Fruit fly (Drosophila melanogaster) whole organism, adult: ENCODE data around the gene CG14421.

ENCODE experiments used
- CG11617 ChIP-seq: fragments of 200-800 bp; sonication (Bioruptor generic); optimal IDR thresholded peaks from 2 replicates; lab custom pipeline; 2017; ENCODE audit warnings: mild to moderate bottlenecking, missing biosample characterization, missing genetic modification reagents, missing genetic modification characterization
- CG12768 ChIP-seq: fragments of 200-800 bp; sonication (Bioruptor generic); optimal IDR thresholded peaks from 2 replicates; lab custom pipeline; 2017; ENCODE audit warnings: missing biosample characterization, missing genetic modification characterization, mild to moderate bottlenecking, moderate library complexity, missing genetic modification reagents
- CG14711 ChIP-seq: fragments of 200-800 bp; sonication (Bioruptor generic); optimal IDR thresholded peaks from 2 replicates; lab custom pipeline; 2018; ENCODE audit warnings: missing biosample characterization, mild to moderate bottlenecking, missing genetic modification characterization, moderate library complexity
- CG1620 ChIP-seq: fragments of 200-800 bp; sonication (Bioruptor generic); optimal IDR thresholded peaks from 2 replicates; lab custom pipeline; 2016; ENCODE audit warnings: missing biosample characterization, missing genetic modification characterization
- CG33017 ChIP-seq: fragments of 200-800 bp; sonication (Bioruptor generic); optimal IDR thresholded peaks from 2 replicates; lab custom pipeline; 2018; ENCODE audit warnings: missing biosample characterization, mild to moderate bottlenecking, missing genetic modification characterization, moderate library complexity
- CG5204 ChIP-seq: fragments of 200-800 bp; sonication (Bioruptor generic); optimal IDR thresholded peaks from 2 replicates; lab custom pipeline; 2016; ENCODE audit warnings: missing biosample characterization, missing genetic modification characterization
- CG7045 ChIP-seq: fragments of 200-800 bp; sonication (Bioruptor generic); optimal IDR thresholded peaks from 2 replicates; lab custom pipeline; 2017; ENCODE audit warnings: missing biosample characterization, mild to moderate bottlenecking, missing genetic modification characterization
- CG7101 ChIP-seq: fragments of 200-800 bp; sonication (Bioruptor generic); optimal IDR thresholded peaks from 2 replicates; lab custom pipeline; 2018; ENCODE audit warnings: missing biosample characterization, mild to moderate bottlenecking, missing genetic modification characterization, moderate library complexity
- Clk ChIP-seq: fragments of 200-800 bp; sonication (Bioruptor generic); optimal IDR thresholded peaks from 2 replicates; lab custom pipeline; 2017; ENCODE audit warnings: missing biosample characterization, missing genetic modification characterization
- Crg-1 ChIP-seq: fragments of 200-800 bp; sonication (Bioruptor generic); optimal IDR thresholded peaks from 2 replicates; lab custom pipeline; 2016; ENCODE audit warnings: missing biosample characterization, missing genetic modification characterization
- Hr96 ChIP-seq: fragments of 200-800 bp; sonication (Bioruptor generic); optimal IDR thresholded peaks from 2 replicates; lab custom pipeline; 2016; ENCODE audit warnings: missing biosample characterization, missing genetic modification characterization
- Mnt ChIP-seq: fragments of 200-800 bp; sonication (Bioruptor generic); optimal IDR thresholded peaks from 2 replicates; lab custom pipeline; 2016; ENCODE audit warnings: missing biosample characterization, mild to moderate bottlenecking, missing genetic modification characterization
- bab1 ChIP-seq: fragments of 200-800 bp; sonication (Bioruptor generic); optimal IDR thresholded peaks from 3 replicates; lab custom pipeline; 2019; ENCODE audit warnings: missing biosample characterization, mild to moderate bottlenecking, missing genetic modification characterization, moderate library complexity
- cic ChIP-seq: fragments of 200-800 bp; sonication (Bioruptor generic); optimal IDR thresholded peaks from 2 replicates; lab custom pipeline; 2017; ENCODE audit warnings: missing biosample characterization, mild to moderate bottlenecking, missing genetic modification characterization, moderate library complexity
- cnc ChIP-seq, 2 experiments: fragments of >200 bp; optimal IDR thresholded peaks; 2 replicates each; lab custom pipeline; 2017
- kay ChIP-seq: fragments of 200-800 bp; sonication (Bioruptor generic); peaks from one replicate; lab custom pipeline; 2016; ENCODE audit warnings: missing biosample characterization, missing genetic modification characterization, borderline replicate concordance
- ovo ChIP-seq: fragments of 200-800 bp; sonication (Bioruptor generic); optimal IDR thresholded peaks from 2 replicates; lab custom pipeline; 2016; ENCODE audit warnings: missing biosample characterization, missing genetic modification characterization
- pad ChIP-seq: fragments of 200-800 bp; sonication (Bioruptor generic); optimal IDR thresholded peaks from 3 replicates; lab custom pipeline; 2017; ENCODE audit warnings: missing biosample characterization, missing genetic modification characterization, mild to moderate bottlenecking, moderate library complexity, missing genetic modification reagents
- tj ChIP-seq: fragments of 200-800 bp; sonication (Bioruptor generic); optimal IDR thresholded peaks from 3 replicates; lab custom pipeline; 2017; ENCODE audit warnings: missing biosample characterization, mild to moderate bottlenecking, missing genetic modification characterization, moderate library complexity
- toe ChIP-seq: fragments of 200-800 bp; sonication (Bioruptor generic); optimal IDR thresholded peaks from 2 replicates; lab custom pipeline; 2016; ENCODE audit warnings: missing biosample characterization, missing genetic modification characterization

CG14421 gene

DNA sequence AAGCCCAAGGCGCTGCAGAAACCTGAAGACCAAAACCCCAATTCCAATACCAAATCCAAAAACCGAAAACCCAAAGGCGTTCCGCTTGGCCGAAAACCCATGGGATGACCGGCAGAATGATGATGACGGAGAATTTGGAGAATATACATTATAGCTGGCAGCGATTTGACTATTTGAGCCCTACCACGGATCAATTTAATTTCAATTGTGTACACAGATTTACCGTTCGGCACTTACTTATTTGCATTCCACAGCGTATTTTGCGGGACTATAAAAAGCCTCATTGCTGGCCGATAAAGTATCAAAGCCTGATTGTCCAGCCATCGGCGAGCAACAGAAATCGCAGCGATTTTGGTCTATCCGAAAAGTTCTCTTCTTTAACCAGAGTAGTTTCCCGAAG lies 3.9 kb downstream of the CG14421 start, which contains the start of gene CG14423:
TSS of gene CG14423 (plus strand) at position 301 of the 400 bp plus-strand sequence.
- TF ChIP-seq CG14711 (tag; lab: Kevin White, UChicago), result no peak

DNA sequence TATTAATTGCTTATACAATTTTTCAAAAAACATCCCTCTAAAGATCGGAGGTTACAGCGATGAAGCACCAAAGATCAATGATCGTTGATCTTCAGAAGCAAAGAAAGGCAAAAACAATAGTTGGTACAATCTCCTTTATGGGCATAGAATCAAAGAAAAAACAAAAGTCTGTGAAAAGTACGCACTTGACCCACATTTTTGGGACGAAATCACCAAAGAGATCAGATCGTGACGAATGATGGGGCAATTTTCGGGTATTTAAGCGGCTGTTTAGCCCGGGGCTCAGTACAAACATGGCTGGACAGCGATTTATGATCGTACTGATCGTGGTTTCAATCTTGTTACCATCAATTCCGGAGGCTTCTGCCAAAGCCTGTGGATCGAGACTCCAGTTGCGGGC lies 5.6 kb downstream of the CG14421 start, which contains the start of gene CG17959:
TSS of gene CG17959 (plus strand) at position 301 of the 400 bp plus-strand sequence.
- TF ChIP-seq kay (GFP tag; lab: Kevin White, UChicago) (no peak), CG7045 (GFP tag; lab: Kevin White, UChicago) (no peak), Crg-1 (GFP tag; lab: Kevin White, UChicago) (no peak), CG14711 (tag; lab: Kevin White, UChicago) (no peak), toe (no peak), CG33017 (tag; lab: Kevin White, UChicago) (no peak), CG7101 (tag; lab: Kevin White, UChicago) (no peak), Mnt (no peak), CG11617 (GFP tag; lab: Kevin White, UChicago) (no peak), CG12768 (GFP tag; lab: Kevin White, UChicago) (no peak), Clk (GFP tag; lab: Kevin White, UChicago) (no peak), bab1 (GFP tag; lab: Kevin White, UChicago) (no peak), ovo (GFP tag; lab: Kevin White, UChicago) (no peak), cnc (optimal IDR thresholded peaks at IDR 0.05; lab: Kevin White, UChicago) (no peak), cic (no peak), tj (GFP tag; lab: Kevin White, UChicago) (no peak)

- TF ChIP-seq CG5204 (GFP tag; lab: Kevin White, UChicago) (no peak), CG7045 (GFP tag; lab: Kevin White, UChicago) (no peak), bab1 (GFP tag; lab: Kevin White, UChicago) (peak; percentile 56), kay (GFP tag; lab: Kevin White, UChicago) (peak; percentile 93), Hr96 (peak; percentile 73), cic (no peak), CG12768 (GFP tag; lab: Kevin White, UChicago) (peak; percentile 55), CG11617 (GFP tag; lab: Kevin White, UChicago) (peak; percentile 45), tj (GFP tag; lab: Kevin White, UChicago) (peak; percentile 55), cnc (optimal IDR thresholded peaks at IDR 0.05; lab: Kevin White, UChicago) (no peak), CG14711 (tag; lab: Kevin White, UChicago) (peak; percentile 44), toe (peak; percentile 50), ovo (GFP tag; lab: Kevin White, UChicago) (peak; percentile 5)
Measured at dm6 chrX:2947545-2948072, 6.4 kb downstream of the CG14421 start, which contains the start of gene CG3603. CG3603 (plus strand) TSS chrX:2948034.

- TF ChIP-seq CG14711 (tag; lab: Kevin White, UChicago), result no peak
- TF ChIP-seq kay (GFP tag; lab: Kevin White, UChicago), result peak; percentile 70
- TF ChIP-seq Clk (GFP tag; lab: Kevin White, UChicago), result no peak
- peak; percentile 7 for TF ChIP-seq bab1 (GFP tag; lab: Kevin White, UChicago)
- peak; percentile 15 for TF ChIP-seq Hr96
- TF ChIP-seq tj (GFP tag; lab: Kevin White, UChicago), result no peak
Measured at dm6 chrX:2949114-2949513, 7.9 kb downstream of the CG14421 start.

dm6 chrX:2951637-2952036 lies 10.4 kb downstream of the CG14421 start:
- no peak for TF ChIP-seq CG11617 (GFP tag; lab: Kevin White, UChicago)
- no peak for TF ChIP-seq toe
- TF ChIP-seq Clk (GFP tag; lab: Kevin White, UChicago), result no peak
- no peak for TF ChIP-seq CG12768 (GFP tag; lab: Kevin White, UChicago)
- no peak for TF ChIP-seq Crg-1 (GFP tag; lab: Kevin White, UChicago)
- no peak for TF ChIP-seq CG1620
- no peak for TF ChIP-seq CG7045 (GFP tag; lab: Kevin White, UChicago)
- TF ChIP-seq pad, result no peak
- no peak for TF ChIP-seq kay (GFP tag; lab: Kevin White, UChicago)
- no peak for TF ChIP-seq cic

DNA sequence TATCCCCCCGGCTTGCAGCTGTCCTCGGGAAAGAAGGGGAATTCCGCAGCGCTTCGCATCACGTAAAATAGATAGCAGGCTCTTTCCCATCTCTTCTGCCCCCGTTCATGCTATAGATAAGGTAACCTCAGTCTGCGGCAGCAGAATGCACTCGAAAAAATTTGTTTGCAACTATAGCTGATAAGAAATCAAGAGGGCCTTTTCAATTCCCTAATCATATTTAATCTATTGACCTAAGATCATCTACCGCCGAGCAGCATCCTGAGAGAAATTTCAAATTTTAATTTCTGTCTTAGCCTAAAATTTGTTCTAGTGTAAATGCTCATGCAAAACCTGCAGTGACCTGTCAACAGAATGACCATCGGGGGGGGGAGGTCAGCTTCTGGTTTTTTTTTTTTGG lies 15.4 kb downstream of the CG14421 start:
- TF ChIP-seq toe (no peak), pad (no peak), cnc (optimal IDR thresholded peaks at IDR 0.05; lab: Kevin White, UChicago) (no peak)

- no peak for TF ChIP-seq cic
- no peak for TF ChIP-seq Mnt
- TF ChIP-seq tj (GFP tag; lab: Kevin White, UChicago), result no peak
- TF ChIP-seq CG33017 (tag; lab: Kevin White, UChicago), result no peak
- no peak for TF ChIP-seq pad
- TF ChIP-seq CG14711 (tag; lab: Kevin White, UChicago), result no peak
- TF ChIP-seq CG12768 (GFP tag; lab: Kevin White, UChicago), result no peak
- no peak for TF ChIP-seq CG5204 (GFP tag; lab: Kevin White, UChicago)
- TF ChIP-seq Clk (GFP tag; lab: Kevin White, UChicago), result no peak
- no peak for TF ChIP-seq Crg-1 (GFP tag; lab: Kevin White, UChicago)
- no peak for TF ChIP-seq CG7045 (GFP tag; lab: Kevin White, UChicago)
Measured at dm6 chrX:2963171-2963570, 22.0 kb downstream of the CG14421 start.
